Worm (Caenorhabditis elegans) whole organism, early embryonic: ENCODE measurements around the gene K04F1.8.

ENCODE experiments used
- aly-1 ChIP-seq: sonication (generic microtip); optimal IDR thresholded peaks from 2 replicates; lab custom pipeline; 2016; ENCODE audit warnings: missing genetic modification characterization, missing compliant biosample characterization
- ama-1 ChIP-seq: fragments of 150-350 bp; optimal IDR thresholded peaks from 2 replicates; lab custom pipeline; 2014
- ceh-36 ChIP-seq: sonication (generic microtip); optimal IDR thresholded peaks from 2 replicates; lab custom pipeline; 2016; ENCODE audit warnings: missing genetic modification characterization, inconsistent platforms, missing compliant biosample characterization
- pes-1 ChIP-seq: fragments of 200-800 bp; sonication (Bioruptor generic); IDR thresholded peaks from 2 replicates; pipeline ENCODE4 v1.3.6; 2022; ENCODE audit warnings: missing genetic modification reagents, missing genetic modification characterization, missing compliant biosample characterization
- sea-1 ChIP-seq: fragments of 200-800 bp; sonication (Bioruptor generic); conservative IDR thresholded peaks from 2 replicates; pipeline ENCODE4 v1.3.6; 2022; ENCODE audit warnings: missing genetic modification characterization, missing compliant biosample characterization
- tbx-37 ChIP-seq: fragments of 200-800 bp; sonication (Bioruptor generic); conservative IDR thresholded peaks from 2 replicates; pipeline ENCODE4 v1.3.6; 2022; ENCODE audit warnings: missing genetic modification reagents, missing genetic modification characterization, missing compliant biosample characterization
- tra-4 ChIP-seq: sonication (generic microtip); optimal IDR thresholded peaks from 2 replicates; lab custom pipeline; 2017; ENCODE audit warnings: missing genetic modification characterization, missing compliant biosample characterization

DNA sequence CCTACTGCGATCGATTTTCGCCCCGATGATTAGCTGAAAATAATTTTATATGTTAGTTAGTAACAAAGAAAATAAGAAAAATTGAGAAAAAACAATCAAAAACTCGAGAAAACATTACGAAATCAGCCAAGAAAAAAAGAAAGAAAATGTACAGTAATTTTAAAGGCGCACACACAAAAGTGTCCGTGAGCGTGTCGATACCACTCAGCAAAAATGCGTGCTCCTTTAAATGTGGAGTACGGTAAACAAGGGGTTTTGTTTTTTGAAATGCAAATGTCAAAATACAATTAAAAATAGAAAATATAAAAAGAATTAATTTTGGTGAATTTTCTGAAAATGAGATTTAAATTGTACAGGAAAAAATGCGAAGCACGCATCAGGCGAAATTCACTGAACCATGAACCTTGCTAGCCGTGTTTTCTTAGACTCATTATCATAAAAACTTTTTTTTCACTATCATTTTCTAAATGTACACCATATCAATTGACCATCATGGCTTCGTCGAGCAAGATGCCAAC is 34.6 kb downstream of the K04F1.8 start, which contains the start of gene srw-90:
- TF ChIP-seq tra-4 (tag; lab: Kevin White, UChicago): no peak
- no peak for TF ChIP-seq tbx-37 (GFP tag; lab: Robert Waterston, UW)
- TF ChIP-seq ama-1 (lab: Kevin White, UChicago): no peak
- no peak for TF ChIP-seq ceh-36 (tag; lab: Kevin White, UChicago)
- TF ChIP-seq pes-1 (GFP tag; lab: Robert Waterston, UW): no peak
- no peak for TF ChIP-seq sea-1
- no peak for TF ChIP-seq aly-1 (tag; lab: Kevin White, UChicago)
